Worm (Caenorhabditis elegans) whole organism, L1 larva: ENCODE results near the gene bli-5.

ENCODE experiments used
- ceh-88 ChIP-seq: fragments of 200-800 bp; sonication (Bioruptor generic); IDR thresholded peaks from 2 replicates; pipeline ENCODE4 v1.3.6; 2022; ENCODE audit warnings: missing genetic modification characterization, missing compliant biosample characterization
- hlh-4 ChIP-seq: sonication (generic microtip); optimal IDR thresholded peaks from 2 replicates; lab custom pipeline; 2016; ENCODE audit warnings: mild to moderate bottlenecking, missing genetic modification characterization, missing compliant biosample characterization
- pag-3 ChIP-seq: sonication (generic microtip); optimal IDR thresholded peaks from 2 replicates; lab custom pipeline; 2017; ENCODE audit warnings: missing genetic modification characterization, mild to moderate bottlenecking, missing compliant biosample characterization, antibody characterized with exemption, borderline replicate concordance; ENCODE audit not compliant: insufficient read depth
- snpc-4 ChIP-seq: fragments of 150-350 bp; optimal IDR thresholded peaks from 2 replicates; lab custom pipeline; 2014; ENCODE audit warnings: missing biosample characterization, missing genetic modification characterization
- sptf-1 ChIP-seq: fragments of 150-350 bp; optimal IDR thresholded peaks from 2 replicates; lab custom pipeline; 2014; ENCODE audit warnings: missing biosample characterization, missing genetic modification characterization
- ztf-11 ChIP-seq, 2 experiments: sonication (generic microtip); optimal IDR thresholded peaks; 2 replicates each; lab custom pipeline; 2016 to 2017; ENCODE audit warnings: missing genetic modification characterization in 2 of 2, missing biosample characterization in 1 of 2, missing compliant biosample characterization in 1 of 2

DNA sequence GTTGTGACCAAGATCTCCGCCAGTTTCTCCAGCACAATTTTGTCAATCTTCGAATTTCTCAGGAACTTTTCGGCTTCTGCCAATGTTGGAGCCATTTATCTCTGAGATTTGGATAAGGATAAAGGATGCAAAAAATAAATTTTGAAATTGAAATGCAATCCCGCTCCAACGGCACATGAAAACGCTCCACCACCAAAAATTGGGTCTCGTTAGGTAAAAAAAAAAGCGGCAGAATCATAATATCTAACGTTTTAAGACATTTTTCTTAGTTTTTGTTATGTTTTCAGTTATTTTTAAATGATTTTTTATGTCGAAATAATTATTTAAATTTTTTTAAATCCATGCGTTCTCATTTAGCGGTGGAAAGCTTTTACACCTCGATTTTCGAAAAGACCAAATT lies 4.8 kb upstream of the bli-5 start, which contains the start of gene F45G2.7:
- TF ChIP-seq ceh-88 (GFP tag; lab: Robert Waterston, UW) (no peak), snpc-4 (tag; lab: Kevin White, UChicago) (no peak), hlh-4 (no peak), ztf-11 (tag; optimal IDR thresholded peaks at IDR 0.05; lab: Kevin White, UChicago) (no peak), pag-3 (no peak), sptf-1 (tag; lab: Kevin White, UChicago) (no peak)
